Worm (Caenorhabditis elegans) whole organism, L4 larva: ENCODE results near the gene sre-42.
A peak's percentile ranks its signal among the peaks of the same experiment; 100 is the strongest.

ENCODE experiments used
- F10B5.3 ChIP-seq: sonication (generic microtip); optimal IDR thresholded peaks from 2 replicates; lab custom pipeline; 2016; ENCODE audit warnings: mild to moderate bottlenecking, missing genetic modification characterization, missing compliant biosample characterization
- Y5F2A.4 ChIP-seq: fragments of 200-800 bp; sonication (Bioruptor generic); optimal IDR thresholded peaks from 2 replicates; lab custom pipeline; 2018; ENCODE audit warnings: mild to moderate bottlenecking, missing genetic modification characterization, missing compliant biosample characterization
- aha-1 ChIP-seq: fragments of 150-350 bp; peaks from one replicate; lab custom pipeline; 2014; ENCODE audit warnings: missing biosample characterization, missing genetic modification characterization
- arid-1 ChIP-seq: fragments of 200-800 bp; sonication (Bioruptor generic); conservative IDR thresholded peaks from 2 replicates; pipeline ENCODE4 v1.3.6; 2022; ENCODE audit warnings: missing genetic modification reagents, missing genetic modification characterization, missing compliant biosample characterization
- ceh-20 ChIP-seq: fragments of 200-800 bp; sonication (Bioruptor generic); IDR thresholded peaks from 2 replicates; pipeline ENCODE4 v1.3.6; 2022; ENCODE audit warnings: missing genetic modification reagents, missing genetic modification characterization, missing compliant biosample characterization
- ceh-28 ChIP-seq: fragments of 150-350 bp; optimal IDR thresholded peaks from 2 replicates; lab custom pipeline; 2014; ENCODE audit warnings: missing biosample characterization, missing genetic modification reagents, missing genetic modification characterization
- ceh-32 ChIP-seq: sonication (generic microtip); optimal IDR thresholded peaks from 2 replicates; lab custom pipeline; 2016; ENCODE audit warnings: mild to moderate bottlenecking, missing genetic modification characterization, missing compliant biosample characterization; ENCODE audit not compliant: poor library complexity
- ceh-44 ChIP-seq: fragments of 200-800 bp; sonication (Bioruptor generic); IDR thresholded peaks from 2 replicates; pipeline ENCODE4 v1.3.6; 2022; ENCODE audit warnings: missing genetic modification reagents, missing genetic modification characterization, missing compliant biosample characterization
- ceh-62 ChIP-seq: sonication (generic microtip); optimal IDR thresholded peaks from 2 replicates; lab custom pipeline; 2017; ENCODE audit warnings: missing biosample characterization, missing genetic modification characterization
- daf-12 ChIP-seq: fragments of 150-350 bp; optimal IDR thresholded peaks from 2 replicates; lab custom pipeline; 2014; ENCODE audit warnings: missing biosample characterization, missing genetic modification reagents, missing genetic modification characterization
- daf-16 ChIP-seq, 3 experiments: sonication (generic microtip); optimal IDR thresholded peaks; 2 replicates each; lab custom pipeline; 2016 to 2017; ENCODE audit warnings: missing genetic modification characterization in 3 of 3, missing genetic modification reagents in 3 of 3, mild to moderate bottlenecking in 2 of 3, missing compliant biosample characterization in 2 of 3, missing biosample characterization in 1 of 3, moderate library complexity in 1 of 3
- daf-19 ChIP-seq: fragments of 200-800 bp; sonication (Bioruptor generic); conservative IDR thresholded peaks from 2 replicates; pipeline ENCODE4 v1.3.6; 2022; ENCODE audit warnings: missing genetic modification characterization, missing compliant biosample characterization
- daf-8 ChIP-seq: fragments of 200-800 bp; sonication (Bioruptor generic); IDR thresholded peaks from 2 replicates; pipeline ENCODE4 v1.3.6; 2022; ENCODE audit warnings: missing genetic modification characterization, missing compliant biosample characterization
- dmd-6 ChIP-seq: fragments of 200-800 bp; sonication (Bioruptor generic); IDR thresholded peaks from 2 replicates; pipeline ENCODE4 v1.3.6; 2022; ENCODE audit warnings: missing genetic modification reagents, missing genetic modification characterization, missing compliant biosample characterization
- duxl-1 ChIP-seq: sonication (generic microtip); optimal IDR thresholded peaks from 2 replicates; lab custom pipeline; 2016; ENCODE audit warnings: mild to moderate bottlenecking, missing genetic modification characterization, moderate library complexity, missing compliant biosample characterization; ENCODE audit not compliant: poor library complexity
- hlh-11 ChIP-seq: fragments of 200-800 bp; sonication (Bioruptor generic); optimal IDR thresholded peaks from 2 replicates; lab custom pipeline; 2018; ENCODE audit warnings: mild to moderate bottlenecking, missing genetic modification characterization, missing compliant biosample characterization
- hmg-1.1 ChIP-seq: fragments of 200-800 bp; sonication (Bioruptor generic); IDR thresholded peaks from 2 replicates; pipeline ENCODE4 v1.3.6; 2022; ENCODE audit warnings: missing genetic modification reagents, missing genetic modification characterization, missing compliant biosample characterization
- jun-1 ChIP-seq: fragments of 150-350 bp; optimal IDR thresholded peaks from 2 replicates; lab custom pipeline; 2014; ENCODE audit warnings: missing biosample characterization, missing genetic modification reagents, missing genetic modification characterization
- lim-7 ChIP-seq: fragments of 200-800 bp; sonication (Bioruptor generic); IDR thresholded peaks from 2 replicates; pipeline ENCODE4 v1.3.6; 2022; ENCODE audit warnings: missing genetic modification characterization, missing compliant biosample characterization
- lin-1 ChIP-seq: fragments of 200-800 bp; sonication (Bioruptor generic); IDR thresholded peaks from 2 replicates; pipeline ENCODE4 v1.3.6; 2022; ENCODE audit warnings: missing genetic modification reagents, missing genetic modification characterization, missing compliant biosample characterization
- lin-15B ChIP-seq: fragments of 150-350 bp; sonication (generic microtip); optimal IDR thresholded peaks from 3 replicates; lab custom pipeline; 2014; ENCODE audit warnings: missing biosample characterization, missing genetic modification characterization
- lin-39 ChIP-seq: fragments of 150-350 bp; optimal IDR thresholded peaks from 2 replicates; lab custom pipeline; 2014; ENCODE audit warnings: missing biosample characterization, missing genetic modification reagents, missing genetic modification characterization
- lir-3 ChIP-seq: sonication (generic microtip); optimal IDR thresholded peaks from 2 replicates; lab custom pipeline; 2016; ENCODE audit warnings: mild to moderate bottlenecking, missing genetic modification characterization, missing compliant biosample characterization
- mdl-1 ChIP-seq, 2 experiments: fragments of 150-350 bp in 1 of 2; sonication (generic microtip) in 1 of 2; optimal IDR thresholded peaks; 2 replicates each; lab custom pipeline; 2014 to 2017; ENCODE audit warnings: missing biosample characterization in 2 of 2, missing genetic modification characterization in 2 of 2
- mdt-29 ChIP-seq: fragments of 200-800 bp; sonication (Bioruptor generic); IDR thresholded peaks from 2 replicates; pipeline ENCODE4 v1.3.6; 2022; ENCODE audit warnings: missing genetic modification reagents, missing genetic modification characterization, missing compliant biosample characterization
- mxl-2 ChIP-seq: fragments of 200-800 bp; sonication (Bioruptor generic); conservative IDR thresholded peaks from 2 replicates; pipeline ENCODE4 v1.3.6; 2022; ENCODE audit warnings: missing genetic modification reagents, missing genetic modification characterization, missing compliant biosample characterization
- mxl-3 ChIP-seq: fragments of 200-800 bp; sonication (Bioruptor generic); optimal IDR thresholded peaks from 2 replicates; lab custom pipeline; 2018; ENCODE audit warnings: mild to moderate bottlenecking, missing genetic modification characterization, missing compliant biosample characterization
- nhr-11 ChIP-seq: fragments of 150-350 bp; optimal IDR thresholded peaks from 2 replicates; lab custom pipeline; 2014; ENCODE audit warnings: missing biosample characterization, missing genetic modification characterization
- nhr-237 ChIP-seq: sonication (generic microtip); optimal IDR thresholded peaks from 2 replicates; lab custom pipeline; 2017; ENCODE audit warnings: missing biosample characterization, missing genetic modification characterization
- pha-4 ChIP-seq, 2 experiments: fragments of 150-350 bp in 1 of 2; fragments of 200-800 bp in 1 of 2; sonication (Bioruptor generic) in 1 of 2; IDR thresholded peaks in 1 of 2; optimal IDR thresholded peaks in 1 of 2; 2 replicates each; pipeline versions ENCODE4 v1.3.6 to Lab custom; 2014 to 2022; ENCODE audit warnings: missing genetic modification characterization in 2 of 2, missing genetic modification reagents in 2 of 2, missing biosample characterization in 1 of 2, missing compliant biosample characterization in 1 of 2
- php-3 ChIP-seq: fragments of 200-800 bp; sonication (Bioruptor generic); IDR thresholded peaks from 2 replicates; pipeline ENCODE4 v1.3.6; 2022; ENCODE audit warnings: missing genetic modification reagents, missing genetic modification characterization, missing compliant biosample characterization
- pqm-1 ChIP-seq: sonication (generic microtip); optimal IDR thresholded peaks from 2 replicates; lab custom pipeline; 2017; ENCODE audit warnings: missing biosample characterization, missing genetic modification characterization
- sdz-12 ChIP-seq: fragments of 200-800 bp; sonication (Bioruptor generic); optimal IDR thresholded peaks from 2 replicates; lab custom pipeline; 2018; ENCODE audit warnings: mild to moderate bottlenecking, missing genetic modification characterization, missing compliant biosample characterization
- set-16 ChIP-seq: fragments of 200-800 bp; sonication (Bioruptor generic); IDR thresholded peaks from 2 replicates; pipeline ENCODE4 v1.3.6; 2022; ENCODE audit warnings: missing genetic modification reagents, missing genetic modification characterization, missing compliant biosample characterization
- snpc-4 ChIP-seq: fragments of 150-350 bp; optimal IDR thresholded peaks from 2 replicates; lab custom pipeline; 2014; ENCODE audit warnings: missing biosample characterization, missing genetic modification characterization
- tag-97 ChIP-seq: fragments of 200-800 bp; sonication (Bioruptor generic); IDR thresholded peaks from 2 replicates; pipeline ENCODE4 v1.3.6; 2022; ENCODE audit warnings: missing genetic modification characterization, missing compliant biosample characterization
- unc-39 ChIP-seq: sonication (generic microtip); optimal IDR thresholded peaks from 2 replicates; lab custom pipeline; 2017; ENCODE audit warnings: missing biosample characterization, missing genetic modification characterization

The sre-42 gene

ce11 chrII:12397656-12398055, 11.0 kb upstream of the sre-42 start, which contains the start of gene F57G9.7:
Gene F57G9.7, minus strand, starts transcription at chrII:12397756.
- TF ChIP-seq ceh-20 (GFP tag; lab: Robert Waterston, UW) (no peak), daf-8 (no peak), aha-1 (tag; lab: Kevin White, UChicago) (no peak), lim-7 (GFP tag; lab: Robert Waterston, UW) (no peak), unc-39 (tag; lab: Kevin White, UChicago) (no peak), jun-1 (no peak), daf-12 (tag; lab: Kevin White, UChicago) (no peak), mxl-3 (GFP tag; lab: Kevin White, UChicago) (no peak), Y5F2A.4 (GFP tag; lab: Kevin White, UChicago) (no peak), duxl-1 (tag; lab: Kevin White, UChicago) (no peak), mdt-29 (GFP tag; lab: Robert Waterston, UW) (no peak), ceh-28 (tag; lab: Kevin White, UChicago) (no peak)

- no peak for TF ChIP-seq mdl-1 (tag; optimal IDR thresholded peaks at IDR 0.05; lab: Kevin White, UChicago)
- TF ChIP-seq ceh-44 (GFP tag; lab: Robert Waterston, UW), result no peak
- TF ChIP-seq pqm-1 (tag; lab: Kevin White, UChicago), result no peak
- TF ChIP-seq dmd-6 (GFP tag; lab: Robert Waterston, UW), result no peak
- peak; percentile 89 for TF ChIP-seq ceh-28 (tag; lab: Kevin White, UChicago)
- no peak for TF ChIP-seq arid-1
- peak; percentile 68 for TF ChIP-seq aha-1 (tag; lab: Kevin White, UChicago)
These were observed 7.5 kb upstream of the sre-42 start for ce11 chrII:12394138-12394537.

ce11 chrII:12393690-12394089, 7.0 kb upstream of the sre-42 start, which contains the start of gene Y57A10B.7:
Gene Y57A10B.7, minus strand, starts transcription at chrII:12393790.
- TF ChIP-seq F10B5.3 (tag; lab: Kevin White, UChicago) (no peak), lin-15B (tag; lab: Kevin White, UChicago) (no peak), nhr-237 (tag; lab: Kevin White, UChicago) (no peak), set-16 (GFP tag; lab: Robert Waterston, UW) (no peak), unc-39 (tag; lab: Kevin White, UChicago) (no peak), hlh-11 (tag; lab: Kevin White, UChicago) (no peak), mxl-2 (GFP tag; lab: Robert Waterston, UW) (no peak), lin-1 (GFP tag; lab: Robert Waterston, UW) (no peak), nhr-11 (tag; lab: Kevin White, UChicago) (no peak), daf-16 (GFP tag; optimal IDR thresholded peaks at IDR 0.05; lab: Kevin White, UChicago) (no peak), daf-16 (tag; optimal IDR thresholded peaks at IDR 0.05; lab: Kevin White, UChicago) (no peak), lin-39 (no peak), daf-19 (no peak), Y5F2A.4 (GFP tag; lab: Kevin White, UChicago) (no peak), snpc-4 (no peak), tag-97 (GFP tag; lab: Robert Waterston, UW) (no peak), hmg-1.1 (GFP tag; lab: Robert Waterston, UW) (no peak), daf-8 (no peak), ceh-62 (tag; lab: Kevin White, UChicago) (no peak), php-3 (GFP tag; lab: Robert Waterston, UW) (no peak), lir-3 (tag; lab: Kevin White, UChicago) (no peak)

ce11 chrII:12389783-12390182, 3.1 kb upstream of the sre-42 start, which contains the start of gene Y57A10B.6:
Gene Y57A10B.6, plus strand, starts transcription at chrII:12390083.
- TF ChIP-seq ceh-32 (tag; lab: Kevin White, UChicago), result no peak
- no peak for TF ChIP-seq ceh-28 (tag; lab: Kevin White, UChicago)
- no peak for TF ChIP-seq sdz-12 (GFP tag; lab: Kevin White, UChicago)
- TF ChIP-seq pha-4 (GFP tag; IDR thresholded peaks at IDR 0.05; lab: Robert Waterston, UW), result no peak
- TF ChIP-seq pha-4 (tag; optimal IDR thresholded peaks at IDR 0.05; lab: Kevin White, UChicago), result no peak
- no peak for TF ChIP-seq ceh-44 (GFP tag; lab: Robert Waterston, UW)
